Fruit fly (Drosophila melanogaster): ENCODE measurements around the gene Epp.

- no peak for TF ChIP-seq psq (optimal IDR thresholded peaks at IDR 0.05)
- no peak for TF ChIP-seq EcR (GFP tag; optimal IDR thresholded peaks at IDR 0.05)
- TF ChIP-seq Dll (optimal IDR thresholded peaks at IDR 0.05), result no peak
- no peak for TF ChIP-seq CG8478 (optimal IDR thresholded peaks at IDR 0.05)
- TF ChIP-seq usp (GFP tag; optimal IDR thresholded peaks at IDR 0.05), result no peak
Measured at dm6 chr3R:24001150-24001549, 8.4 kb upstream of the Epp start.

Measured in whole organism.